Fruit fly (Drosophila melanogaster) whole organism, embryonic: Measurements from ENCODE around the gene CG1273.

ENCODE experiments used
- Awh ChIP-seq: fragments of 200-800 bp; sonication (Bioruptor generic); IDR thresholded peaks from 2 replicates; pipeline ENCODE4, ENCODE4 v1.3.6; 2022; ENCODE audit warnings: missing biosample characterization, missing genetic modification characterization
- CG10979 ChIP-seq: fragments of 200-800 bp; sonication (Bioruptor generic); optimal IDR thresholded peaks from 2 replicates; lab custom pipeline; 2018; ENCODE audit warnings: missing biosample characterization, mild to moderate bottlenecking, missing genetic modification characterization, moderate library complexity
- CG11247 ChIP-seq: fragments of 200-800 bp; sonication (Bioruptor generic); IDR thresholded peaks from 2 replicates; pipeline ENCODE4 v1.3.6; 2022; ENCODE audit warnings: missing biosample characterization, missing genetic modification characterization
- CG11695 ChIP-seq: fragments of 200-800 bp; sonication (Bioruptor generic); IDR thresholded peaks from 3 replicates; pipeline ENCODE4 v1.3.6; 2022; ENCODE audit warnings: missing biosample characterization, missing genetic modification characterization
- CG12219 ChIP-seq: fragments of 200-800 bp; sonication (Bioruptor generic); optimal IDR thresholded peaks from 3 replicates; lab custom pipeline; 2018; ENCODE audit warnings: missing biosample characterization, mild to moderate bottlenecking, missing genetic modification characterization
- CG15601 ChIP-seq: fragments of 200-800 bp; sonication (Bioruptor generic); optimal IDR thresholded peaks from 3 replicates; lab custom pipeline; 2019; ENCODE audit warnings: missing biosample characterization, mild to moderate bottlenecking, missing genetic modification characterization, moderate library complexity
- CG17802 ChIP-seq: fragments of 200-800 bp; sonication (Bioruptor generic); optimal IDR thresholded peaks from 2 replicates; lab custom pipeline; 2018; ENCODE audit warnings: missing biosample characterization, mild to moderate bottlenecking, missing genetic modification characterization, moderate library complexity
- CG2116 ChIP-seq: fragments of 200-800 bp; sonication (Bioruptor generic); optimal IDR thresholded peaks from 3 replicates; lab custom pipeline; 2018; ENCODE audit warnings: missing biosample characterization, mild to moderate bottlenecking, missing genetic modification characterization
- CG2202 ChIP-seq: fragments of 200-800 bp; sonication (Bioruptor generic); optimal IDR thresholded peaks from 2 replicates; lab custom pipeline; 2018; ENCODE audit warnings: missing biosample characterization, mild to moderate bottlenecking, missing genetic modification characterization
- CG34376 ChIP-seq: fragments of 200-800 bp; sonication (Bioruptor generic); optimal IDR thresholded peaks from 2 replicates; lab custom pipeline; 2018; ENCODE audit warnings: missing biosample characterization, mild to moderate bottlenecking, missing genetic modification characterization
- CG3847 ChIP-seq: fragments of 200-800 bp; sonication (Bioruptor generic); IDR thresholded peaks from 2 replicates; pipeline ENCODE4 v1.3.6; 2022; ENCODE audit warnings: missing biosample characterization, missing genetic modification characterization
- CG4282 ChIP-seq: fragments of 200-800 bp; sonication (Bioruptor generic); optimal IDR thresholded peaks from 2 replicates; lab custom pipeline; 2016; ENCODE audit warnings: missing biosample characterization, missing genetic modification characterization
- CG4328 ChIP-seq: fragments of 200-800 bp; sonication (Bioruptor generic); optimal IDR thresholded peaks from 3 replicates; lab custom pipeline; 2017; ENCODE audit warnings: missing biosample characterization, missing genetic modification reagents, missing genetic modification characterization
- CG6175 ChIP-seq: fragments of 200-800 bp; sonication (Bioruptor generic); IDR thresholded peaks from 3 replicates; pipeline ENCODE4 v1.3.6; 2022; ENCODE audit warnings: missing biosample characterization, missing genetic modification characterization
- CG7987 ChIP-seq: fragments of 200-800 bp; sonication (Bioruptor generic); optimal IDR thresholded peaks from 2 replicates; lab custom pipeline; 2018; ENCODE audit warnings: missing biosample characterization, mild to moderate bottlenecking, missing genetic modification characterization, moderate library complexity
- CG8290 ChIP-seq, 3 experiments: fragments of 200-800 bp; sonication (Bioruptor generic); optimal IDR thresholded peaks; 2 replicates each; lab custom pipeline; 2016 to 2019; ENCODE audit warnings: missing biosample characterization in 3 of 3, missing genetic modification characterization in 3 of 3, mild to moderate bottlenecking in 2 of 3, moderate library complexity in 1 of 3
- CG8944 ChIP-seq: fragments of 200-800 bp; sonication (Bioruptor generic); optimal IDR thresholded peaks from 3 replicates; lab custom pipeline; 2016; ENCODE audit warnings: missing biosample characterization, missing genetic modification characterization
- CG9609 ChIP-seq: fragments of 200-800 bp; sonication (Bioruptor generic); optimal IDR thresholded peaks from 3 replicates; lab custom pipeline; 2016; ENCODE audit warnings: missing biosample characterization, missing genetic modification characterization
- Chrac-16 ChIP-seq: fragments of 200-800 bp; sonication (Bioruptor generic); optimal IDR thresholded peaks from 3 replicates; lab custom pipeline; 2016; ENCODE audit warnings: missing biosample characterization, missing genetic modification characterization
- Elba2 ChIP-seq: fragments of 200-800 bp; sonication (Bioruptor generic); optimal IDR thresholded peaks from 3 replicates; lab custom pipeline; 2016; ENCODE audit warnings: missing biosample characterization, missing genetic modification characterization
- Ets97D ChIP-seq: fragments of 200-800 bp; sonication (Bioruptor generic); optimal IDR thresholded peaks from 3 replicates; lab custom pipeline; 2016; ENCODE audit warnings: missing biosample characterization, missing genetic modification characterization
- HLH3B ChIP-seq: fragments of 200-800 bp; sonication (Bioruptor generic); IDR thresholded peaks from 2 replicates; pipeline ENCODE4 v1.3.6; 2022; ENCODE audit warnings: missing biosample characterization, missing genetic modification characterization
- Hey ChIP-seq: fragments of 200-800 bp; sonication (Bioruptor generic); optimal IDR thresholded peaks from 3 replicates; lab custom pipeline; 2018; ENCODE audit warnings: missing biosample characterization, mild to moderate bottlenecking, missing genetic modification characterization
- Hr39 ChIP-seq: fragments of >200 bp; optimal IDR thresholded peaks from 2 replicates; lab custom pipeline; 2017
- MESR4 ChIP-seq: fragments of 200-800 bp; sonication (Bioruptor generic); optimal IDR thresholded peaks from 2 replicates; lab custom pipeline; 2018; ENCODE audit warnings: missing biosample characterization, mild to moderate bottlenecking, missing genetic modification characterization, moderate library complexity
- Med ChIP-seq: fragments of 200-800 bp; sonication (Bioruptor generic); peaks from one replicate; lab custom pipeline; 2016; ENCODE audit warnings: missing biosample characterization, missing genetic modification characterization, mild to moderate bottlenecking, inconsistent platforms, moderate library complexity
- NC2β ChIP-seq: fragments of 200-800 bp; sonication (Bioruptor generic); optimal IDR thresholded peaks from 2 replicates; lab custom pipeline; 2016; ENCODE audit warnings: missing biosample characterization, missing genetic modification characterization
- NfI ChIP-seq: fragments of 200-800 bp; sonication (Bioruptor generic); optimal IDR thresholded peaks from 3 replicates; lab custom pipeline; 2018; ENCODE audit warnings: missing biosample characterization, mild to moderate bottlenecking, missing genetic modification characterization, moderate library complexity
- Sin3A ChIP-seq: fragments of >200 bp; optimal IDR thresholded peaks from 2 replicates; lab custom pipeline; 2018
- Stat92E ChIP-seq, 3 experiments: fragments of >200 bp in 2 of 3; fragments of 200-800 bp in 1 of 3; sonication (Bioruptor generic) in 1 of 3; optimal IDR thresholded peaks; 2 replicates each; lab custom pipeline; 2017 to 2019; ENCODE audit warnings: missing biosample characterization in 3 of 3, missing genetic modification characterization in 3 of 3, mild to moderate bottlenecking in 1 of 3, moderate library complexity in 1 of 3
- ems ChIP-seq: fragments of 200-800 bp; sonication (Bioruptor generic); optimal IDR thresholded peaks from 3 replicates; lab custom pipeline; 2016; ENCODE audit warnings: missing biosample characterization, missing genetic modification characterization
- hkb ChIP-seq, 2 experiments: fragments of 200-800 bp in 1 of 2; fragments of >200 bp in 1 of 2; sonication (Bioruptor generic) in 1 of 2; IDR thresholded peaks in 1 of 2; optimal IDR thresholded peaks in 1 of 2; 2 replicates each; pipeline versions ENCODE4 v1.3.6 to Lab custom; 2017 to 2022; ENCODE audit warnings: missing biosample characterization in 1 of 2, missing genetic modification characterization in 1 of 2
- hth ChIP-seq: fragments of >200 bp; optimal IDR thresholded peaks from 2 replicates; lab custom pipeline; 2017; ENCODE audit warnings: inconsistent platforms
- insv ChIP-seq, 2 experiments: fragments of 200-800 bp; sonication (Bioruptor generic); optimal IDR thresholded peaks; 3 replicates each; lab custom pipeline; 2016 to 2018; ENCODE audit warnings: missing biosample characterization in 2 of 2, missing genetic modification characterization in 2 of 2
- jumu ChIP-seq: fragments of 200-800 bp; sonication (Bioruptor generic); optimal IDR thresholded peaks from 3 replicates; lab custom pipeline; 2016; ENCODE audit warnings: missing biosample characterization, missing genetic modification characterization
- kay ChIP-seq: fragments of 200-800 bp; sonication (Bioruptor generic); optimal IDR thresholded peaks from 2 replicates; lab custom pipeline; 2016; ENCODE audit warnings: missing biosample characterization, missing genetic modification characterization
- mld ChIP-seq: fragments of 200-800 bp; sonication (Bioruptor generic); IDR thresholded peaks from 3 replicates; pipeline ENCODE4 v1.3.6; 2022; ENCODE audit warnings: missing biosample characterization, missing genetic modification characterization; ENCODE audit not compliant: partially characterized antibody
- nom ChIP-seq: fragments of 200-800 bp; sonication (Bioruptor generic); optimal IDR thresholded peaks from 2 replicates; lab custom pipeline; 2017; ENCODE audit warnings: missing biosample characterization, missing genetic modification characterization, mild to moderate bottlenecking, moderate library complexity, missing genetic modification reagents
- odd ChIP-seq: fragments of 200-800 bp; sonication (Bioruptor generic); optimal IDR thresholded peaks from 2 replicates; lab custom pipeline; 2017; ENCODE audit warnings: missing biosample characterization, mild to moderate bottlenecking, missing genetic modification characterization
- otp ChIP-seq: fragments of 200-800 bp; sonication (Bioruptor generic); IDR thresholded peaks from 3 replicates; pipeline ENCODE4, ENCODE4 v1.3.6; 2022; ENCODE audit warnings: missing biosample characterization, missing genetic modification characterization
- p53 ChIP-seq: fragments of 200-800 bp; sonication (Bioruptor generic); optimal IDR thresholded peaks from 2 replicates; lab custom pipeline; 2016; ENCODE audit warnings: missing biosample characterization, missing genetic modification characterization
- sc ChIP-seq, 3 experiments: fragments of >200 bp in 2 of 3; fragments of 200-800 bp in 1 of 3; sonication (Bioruptor generic) in 1 of 3; optimal IDR thresholded peaks; 2 replicates in 2 of 3; 3 replicates in 1 of 3; lab custom pipeline; 2017; ENCODE audit warnings: mild to moderate bottlenecking in 1 of 3, missing biosample characterization in 1 of 3, missing genetic modification characterization in 1 of 3, missing genetic modification reagents in 1 of 3
- sd ChIP-seq: fragments of 200-800 bp; sonication (Bioruptor generic); optimal IDR thresholded peaks from 3 replicates; lab custom pipeline; 2018; ENCODE audit warnings: missing biosample characterization, mild to moderate bottlenecking, missing genetic modification characterization, moderate library complexity
- sens-2 ChIP-seq: fragments of 200-800 bp; sonication (Bioruptor generic); IDR thresholded peaks from 2 replicates; pipeline ENCODE4 v1.3.6; 2022; ENCODE audit warnings: missing biosample characterization, missing genetic modification characterization
- slbo ChIP-seq: fragments of 200-800 bp; sonication (Bioruptor generic); IDR thresholded peaks from 2 replicates; pipeline ENCODE4 v1.3.6; 2022; ENCODE audit warnings: missing biosample characterization, missing genetic modification characterization
- stc ChIP-seq: fragments of 200-800 bp; sonication (Bioruptor generic); IDR thresholded peaks from 2 replicates; pipeline ENCODE4 v1.3.6; 2022; ENCODE audit warnings: missing biosample characterization, missing genetic modification characterization
- sug ChIP-seq: fragments of 200-800 bp; optimal IDR thresholded peaks from 2 replicates; lab custom pipeline; 2019; ENCODE audit warnings: missing biosample characterization, mild to moderate bottlenecking, missing genetic modification characterization, moderate library complexity
- tio ChIP-seq: fragments of 200-800 bp; sonication (Bioruptor generic); optimal IDR thresholded peaks from 2 replicates; lab custom pipeline; 2017; ENCODE audit warnings: missing biosample characterization, missing genetic modification characterization, inconsistent platforms
- toy ChIP-seq: fragments of 200-800 bp; sonication (Bioruptor generic); IDR thresholded peaks from 2 replicates; pipeline ENCODE4 v1.3.6; 2022; ENCODE audit warnings: missing biosample characterization, missing genetic modification characterization
- vfl ChIP-seq: fragments of 200-800 bp; sonication (Bioruptor generic); optimal IDR thresholded peaks from 2 replicates; lab custom pipeline; 2016; ENCODE audit warnings: missing biosample characterization, missing genetic modification characterization

CG1273 gene

dm6 chr3L:4221226-4221770 is 42.2 kb upstream of the CG1273 start (continued):
- no peak for TF ChIP-seq stc (GFP tag; lab: Robert Waterston, UW)
- no peak for TF ChIP-seq sc (optimal IDR thresholded peaks at IDR 0.05; lab: Kevin White, UChicago)
- TF ChIP-seq sc (GFP tag; optimal IDR thresholded peaks at IDR 0.05; lab: Kevin White, UChicago), result no peak
- no peak for TF ChIP-seq p53 (GFP tag; lab: Kevin White, UChicago)
- TF ChIP-seq Sin3A (lab: Kevin White, UChicago), result no peak
- TF ChIP-seq sd, result peak; percentile 99
- no peak for TF ChIP-seq hth
- TF ChIP-seq Awh (GFP tag; lab: Robert Waterston, UW), result peak; percentile 65; the same call in 1 of the 2 replicates
- TF ChIP-seq CG6175 (GFP tag; lab: Robert Waterston, UW), result peak; percentile 63; the same call in 2 of the 3 replicates
- no peak for TF ChIP-seq tio (GFP tag; lab: Kevin White, UChicago)
- no peak for TF ChIP-seq toy (GFP tag; lab: Robert Waterston, UW)
- no peak for TF ChIP-seq CG11247 (GFP tag; lab: Robert Waterston, UW)
- no peak for TF ChIP-seq CG11695 (GFP tag; lab: Robert Waterston, UW)
- 0 out of 3 replicates have a peak, but pooled peaks have one; percentile 50 for TF ChIP-seq otp (GFP tag; lab: Robert Waterston, UW)
- no peak for TF ChIP-seq Chrac-16 (GFP tag; lab: Kevin White, UChicago)
- peak; percentile 30 for TF ChIP-seq Med (GFP tag; lab: Kevin White, UChicago)
- TF ChIP-seq CG4328 (GFP tag; lab: Kevin White, UChicago), result peak; percentile 45
- no peak for TF ChIP-seq sens-2
- peak; percentile 78 for TF ChIP-seq CG34376 (GFP tag; lab: Kevin White, UChicago)
- TF ChIP-seq CG9609 (GFP tag; lab: Kevin White, UChicago), result no peak
- TF ChIP-seq CG7987 (GFP tag; lab: Kevin White, UChicago), result peak; percentile 35
- TF ChIP-seq CG8290 (GFP tag; optimal IDR thresholded peaks at IDR 0.05; lab: Kevin White, UChicago), result no peak
- TF ChIP-seq CG8290 (tag; optimal IDR thresholded peaks at IDR 0.05; lab: Kevin White, UChicago), result peak in 1 of 2 experiments; percentile 86
- TF ChIP-seq Stat92E (GFP tag; optimal IDR thresholded peaks at IDR 0.05; lab: Kevin White, UChicago), result peak in 1 of 3 experiments; percentile 10
- no peak for TF ChIP-seq CG3847 (GFP tag; lab: Robert Waterston, UW)
- no peak for TF ChIP-seq CG4282 (GFP tag; lab: Kevin White, UChicago)
- no peak for TF ChIP-seq vfl
- TF ChIP-seq CG8944, result no peak
- no peak for TF ChIP-seq hkb (optimal IDR thresholded peaks at IDR 0.05; lab: Kevin White, UChicago)
- no peak for TF ChIP-seq hkb (GFP tag; IDR thresholded peaks at IDR 0.05; lab: Robert Waterston, UW)
- no peak for TF ChIP-seq slbo (GFP tag; lab: Robert Waterston, UW)
- TF ChIP-seq CG17802, result no peak
- no peak for TF ChIP-seq insv (GFP tag; optimal IDR thresholded peaks at IDR 0.05; lab: Kevin White, UChicago)
- TF ChIP-seq MESR4 (GFP tag; lab: Kevin White, UChicago), result no peak
- TF ChIP-seq CG2116 (GFP tag; lab: Kevin White, UChicago), result no peak
- TF ChIP-seq CG15601, result no peak
- peak; percentile 34 for TF ChIP-seq NfI (GFP tag; lab: Kevin White, UChicago)
- TF ChIP-seq Hr39 (lab: Kevin White, UChicago), result no peak
- TF ChIP-seq sug, result peak; percentile 95
- no peak for TF ChIP-seq Elba2 (GFP tag; lab: Kevin White, UChicago)
- TF ChIP-seq odd (GFP tag; lab: Kevin White, UChicago), result peak; percentile 0
- TF ChIP-seq Hey (tag; lab: Kevin White, UChicago), result peak; percentile 17
- no peak for TF ChIP-seq CG2202 (tag; lab: Kevin White, UChicago)
- TF ChIP-seq mld (GFP tag; lab: Robert Waterston, UW), result no peak
- no peak for TF ChIP-seq NC2β (GFP tag; lab: Kevin White, UChicago)
- TF ChIP-seq HLH3B (GFP tag; lab: Robert Waterston, UW), result no peak
- TF ChIP-seq Ets97D, result no peak
- TF ChIP-seq CG10979 (tag; lab: Kevin White, UChicago), result no peak
- TF ChIP-seq CG12219 (GFP tag; lab: Kevin White, UChicago), result peak; percentile 43
- TF ChIP-seq kay (GFP tag; lab: Kevin White, UChicago), result peak; percentile 52
- no peak for TF ChIP-seq ems (GFP tag; lab: Kevin White, UChicago)
- TF ChIP-seq jumu (GFP tag; lab: Kevin White, UChicago), result no peak
- peak; percentile 47 for TF ChIP-seq nom (GFP tag; lab: Kevin White, UChicago)
